Fruit fly (Drosophila melanogaster): Measurements from ENCODE around the gene CG9399.

CG9399 gene

DNA sequence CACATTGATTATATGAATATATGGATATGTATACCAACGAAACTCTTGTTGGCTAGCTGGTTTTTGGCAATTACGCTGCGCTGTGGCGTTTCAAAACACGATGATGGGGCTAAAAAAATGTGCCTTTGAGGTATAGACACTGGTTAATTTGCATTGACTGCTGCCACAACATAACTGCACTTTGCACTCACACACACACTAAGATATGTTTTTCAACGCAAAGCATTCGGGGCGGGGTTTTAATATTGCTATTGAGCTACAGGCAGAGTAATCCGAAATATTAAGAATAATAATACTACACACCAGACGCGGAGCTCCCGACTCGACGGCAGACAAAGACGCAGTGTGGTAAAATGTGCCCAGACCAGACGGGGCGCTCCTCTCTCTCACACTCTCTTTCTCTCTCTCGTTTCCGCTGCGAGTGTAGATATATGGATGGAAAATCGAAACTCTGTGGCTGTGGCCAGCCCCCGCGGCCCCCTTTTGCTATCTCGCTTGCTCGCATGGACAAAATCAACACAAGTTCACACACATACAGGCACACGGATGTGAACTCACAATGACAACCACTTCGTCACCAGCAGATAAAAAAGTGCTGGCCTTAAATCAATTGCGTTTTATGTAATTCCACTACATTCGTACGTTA lies 22.9 kb downstream of the CG9399 start (continued):
- TF ChIP-seq HLH4C (GFP tag; IDR thresholded peaks at IDR 0.05; ENCODE audit: partially characterized antibody) (no peak), en (GFP tag; optimal IDR thresholded peaks at IDR 0.05) (peak; percentile 27), CG17359 (tag; optimal IDR thresholded peaks at IDR 0.05) (peak; percentile 41), Deaf1 (tag; optimal IDR thresholded peaks at IDR 0.05) (peak; percentile 49), CG9437 (GFP tag; optimal IDR thresholded peaks at IDR 0.05) (peak; percentile 23), fd3F (GFP tag; optimal IDR thresholded peaks at IDR 0.05) (no peak), CG9797 (GFP tag; optimal IDR thresholded peaks at IDR 0.05) (no peak), MTF-1 (GFP tag; optimal IDR thresholded peaks at IDR 0.05; ENCODE audit: borderline replicate concordance) (peak; percentile 79), BtbVII (GFP tag; optimal IDR thresholded peaks at IDR 0.05) (peak; percentile 69), croc (GFP tag; conservative IDR thresholded peaks at IDR 0.05) (no peak), CG15269 (tag; optimal IDR thresholded peaks at IDR 0.05) (peak; percentile 4), CG34376 (GFP tag; optimal IDR thresholded peaks at IDR 0.05) (peak; percentile 96), CG14667 (GFP tag; IDR thresholded peaks at IDR 0.05) (no peak), ash1 (GFP tag; optimal IDR thresholded peaks at IDR 0.05) (peak; percentile 72), CG17612 (GFP tag; IDR thresholded peaks at IDR 0.05) (no peak), repo (GFP tag; optimal IDR thresholded peaks at IDR 0.05) (peak; percentile 9), CG4707 (GFP tag; optimal IDR thresholded peaks at IDR 0.05) (peak; percentile 24), CHES-1-like (GFP tag; optimal IDR thresholded peaks at IDR 0.05) (peak; percentile 60), ara (GFP tag; IDR thresholded peaks at IDR 0.05) (no peak), sens (GFP tag) (peak; percentile 85), CG8290 (GFP tag; optimal IDR thresholded peaks at IDR 0.05) (no peak), CG8290 (tag; optimal IDR thresholded peaks at IDR 0.05) (peak; percentile 46 to 73), yki (optimal IDR thresholded peaks at IDR 0.05) (peak; percentile 50), btn (GFP tag; optimal IDR thresholded peaks at IDR 0.05) (no peak), zen (tag; optimal IDR thresholded peaks at IDR 0.05) (no peak), zf30C (GFP tag; optimal IDR thresholded peaks at IDR 0.05) (peak; percentile 0), Fer1 (GFP tag; optimal IDR thresholded peaks at IDR 0.05) (peak; percentile 82), CG15601 (tag; optimal IDR thresholded peaks at IDR 0.05) (no peak), twi (tag; optimal IDR thresholded peaks at IDR 0.05) (no peak), Ets97D (GFP tag; optimal IDR thresholded peaks at IDR 0.05) (peak; percentile 4), Dbx (GFP tag; IDR thresholded peaks at IDR 0.05) (no peak), CG18011 (GFP tag; optimal IDR thresholded peaks at IDR 0.05) (peak; percentile 25), CG4282 (GFP tag; optimal IDR thresholded peaks at IDR 0.05) (peak; percentile 18), CG9932 (GFP tag; IDR thresholded peaks at IDR 0.05) (no peak), Meics (GFP tag; optimal IDR thresholded peaks at IDR 0.05) (peak; percentile 64), cwo (GFP tag; optimal IDR thresholded peaks at IDR 0.05) (peak; percentile 13), nerfin-2 (GFP tag; IDR thresholded peaks at IDR 0.05; ENCODE audit: partially characterized antibody) (no peak), pfk (GFP tag; optimal IDR thresholded peaks at IDR 0.05) (peak; percentile 63), Myb (GFP tag; optimal IDR thresholded peaks at IDR 0.05) (no peak), knrl (GFP tag; IDR thresholded peaks at IDR 0.05; ENCODE audit: partially characterized antibody) (no peak), dmrt99B (tag; optimal IDR thresholded peaks at IDR 0.05) (no peak), dpn (GFP tag; optimal IDR thresholded peaks at IDR 0.05) (peak; percentile 5 to 12), Side (GFP tag; optimal IDR thresholded peaks at IDR 0.05) (peak; percentile 66), H2.0 (GFP tag; IDR thresholded peaks at IDR 0.05) (no peak), mirr (GFP tag; optimal IDR thresholded peaks at IDR 0.05) (peak; percentile 96), Pdp1 (GFP tag; optimal IDR thresholded peaks at IDR 0.05) (peak; percentile 11 to 74), CG8089 (GFP tag; optimal IDR thresholded peaks at IDR 0.05) (peak; percentile 32), CG2712 (tag; optimal IDR thresholded peaks at IDR 0.05) (no peak), gcm (GFP tag; optimal IDR thresholded peaks at IDR 0.05) (peak; percentile 68), Ravus (GFP tag; IDR thresholded peaks at IDR 0.05) (no peak)

All from whole organism, embryonic.